Worm (Caenorhabditis elegans): ENCODE data around the gene W01H2.2.

DNA sequence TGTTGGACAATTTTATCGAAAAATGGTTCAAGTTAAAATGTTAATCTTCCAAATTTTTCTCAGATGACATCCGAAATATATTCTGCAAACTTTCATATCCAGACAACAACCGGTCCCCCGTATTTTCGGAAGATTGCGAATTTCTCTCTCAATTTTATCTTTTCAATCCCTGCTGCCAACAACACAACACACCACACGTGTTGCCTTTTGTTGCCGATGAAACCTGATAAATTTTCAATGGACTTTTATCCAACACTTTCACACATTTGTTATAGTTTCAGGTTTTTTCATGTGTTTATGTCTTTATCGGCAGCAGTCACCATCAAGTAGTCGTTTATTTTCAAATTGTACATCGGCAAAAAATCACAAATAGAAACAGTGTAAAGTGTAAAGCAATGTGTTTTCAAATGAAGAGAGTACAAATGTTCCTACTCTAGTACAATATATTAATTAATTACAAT is 28.0 kb upstream of the W01H2.2 start:
- TF ChIP-seq sdz-12 (GFP tag; optimal IDR thresholded peaks at IDR 0.05) (no peak), snpc-4 (tag; optimal IDR thresholded peaks at IDR 0.05) (no peak), unc-39 (tag; optimal IDR thresholded peaks at IDR 0.05) (no peak), lin-39 (tag; optimal IDR thresholded peaks at IDR 0.05) (no peak), F26F4.8 (GFP tag; conservative IDR thresholded peaks at IDR 0.05) (no peak), nhr-28 (tag; optimal IDR thresholded peaks at IDR 0.05) (peak; percentile 18), hif-1 (tag; optimal IDR thresholded peaks at IDR 0.05) (no peak), F49E8.2 (tag; optimal IDR thresholded peaks at IDR 0.05; ENCODE audit: borderline replicate concordance) (no peak), mdl-1 (tag; optimal IDR thresholded peaks at IDR 0.05) (peak in 1 of 2 experiments; percentile 73)
